Worm (Caenorhabditis elegans) whole organism, L4/young adult: ENCODE measurements around the gene srz-1.

ENCODE experiments used
- W03F9.2 ChIP-seq: fragments of 150-350 bp; optimal IDR thresholded peaks from 2 replicates; lab custom pipeline; 2014; ENCODE audit warnings: missing biosample characterization, missing genetic modification characterization
- him-1 ChIP-seq: sonication (generic microtip); optimal IDR thresholded peaks from 2 replicates; lab custom pipeline; 2016; ENCODE audit warnings: missing genotype, missing genetic modification reagents, missing genetic modification characterization, missing compliant biosample characterization

DNA sequence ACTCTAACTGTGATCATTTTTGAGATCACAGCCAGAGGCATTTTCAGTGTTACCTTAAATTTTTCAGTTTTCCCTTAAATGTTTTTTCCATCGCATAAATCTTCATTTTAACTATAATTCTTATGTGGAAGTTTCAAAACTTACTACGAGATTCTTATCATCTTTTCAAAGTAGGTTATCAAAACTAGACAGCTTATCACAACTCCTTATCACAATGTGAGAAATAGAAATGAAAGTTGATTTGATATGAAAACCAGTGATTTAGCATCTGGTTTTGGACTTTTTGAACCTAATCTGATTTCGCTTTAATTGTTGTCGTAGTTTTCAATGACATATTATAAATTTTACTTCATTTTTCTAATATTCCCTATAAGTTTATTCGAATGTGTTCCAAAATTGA, 39.7 kb upstream of the srz-1 start, which contains the start of gene mltn-11:
- no peak for TF ChIP-seq W03F9.2 (tag; lab: Kevin White, UChicago)
- no peak for TF ChIP-seq him-1 (tag; lab: Kevin White, UChicago)
